Fruit fly (Drosophila melanogaster) whole organism, embryonic: ENCODE data around the gene CG33946.

Source experiments
- CG10543 ChIP-seq: fragments of 200-800 bp; sonication (Bioruptor generic); optimal IDR thresholded peaks from 3 replicates; lab custom pipeline; 2017; ENCODE audit warnings: missing biosample characterization, mild to moderate bottlenecking, missing genetic modification characterization, moderate library complexity
- CG10959 ChIP-seq: fragments of 200-800 bp; sonication (Bioruptor generic); IDR thresholded peaks from 2 replicates; pipeline ENCODE4 v1.3.6; 2022; ENCODE audit warnings: missing biosample characterization, missing genetic modification characterization
- CG12236 ChIP-seq: fragments of 200-800 bp; sonication (Bioruptor generic); optimal IDR thresholded peaks from 2 replicates; lab custom pipeline; 2016; ENCODE audit warnings: missing biosample characterization, missing genetic modification characterization
- CG9932 ChIP-seq: fragments of 200-800 bp; sonication (Bioruptor generic); IDR thresholded peaks from 2 replicates; pipeline ENCODE4 v1.3.6; 2022; ENCODE audit warnings: missing biosample characterization, missing genetic modification characterization
- Hr3 ChIP-seq: fragments of 200-800 bp; sonication (Bioruptor generic); optimal IDR thresholded peaks from 3 replicates; lab custom pipeline; 2016; ENCODE audit warnings: missing biosample characterization, missing genetic modification characterization
- Mes4 ChIP-seq: fragments of 200-800 bp; sonication (Bioruptor generic); optimal IDR thresholded peaks from 2 replicates; lab custom pipeline; 2016; ENCODE audit warnings: missing biosample characterization, missing genetic modification characterization
- Oli ChIP-seq: fragments of 200-800 bp; sonication (Bioruptor generic); optimal IDR thresholded peaks from 2 replicates; lab custom pipeline; 2018; ENCODE audit warnings: missing biosample characterization, mild to moderate bottlenecking, missing genetic modification characterization, moderate library complexity
- cato ChIP-seq: fragments of 200-800 bp; sonication (Bioruptor generic); optimal IDR thresholded peaks from 2 replicates; lab custom pipeline; 2016; ENCODE audit warnings: missing biosample characterization, missing genetic modification characterization, borderline replicate concordance
- lov ChIP-seq, 2 experiments: fragments of 200-800 bp in 1 of 2; fragments of >200 bp in 1 of 2; sonication (Bioruptor generic) in 1 of 2; IDR thresholded peaks in 1 of 2; optimal IDR thresholded peaks in 1 of 2; 2 replicates in 1 of 2; 3 replicates in 1 of 2; pipeline versions ENCODE4 v1.3.6 to Lab custom; 2017 to 2022; ENCODE audit warnings: missing biosample characterization in 1 of 2, missing genetic modification characterization in 1 of 2
- run ChIP-seq: fragments of 200-800 bp; sonication (Bioruptor generic); optimal IDR thresholded peaks from 3 replicates; lab custom pipeline; 2018; ENCODE audit warnings: missing biosample characterization, mild to moderate bottlenecking, missing genetic modification characterization
- sens-2 ChIP-seq: fragments of 200-800 bp; sonication (Bioruptor generic); IDR thresholded peaks from 2 replicates; pipeline ENCODE4 v1.3.6; 2022; ENCODE audit warnings: missing biosample characterization, missing genetic modification characterization
- z ChIP-seq: fragments of 200-800 bp; sonication (Bioruptor generic); IDR thresholded peaks from 3 replicates; pipeline ENCODE4 v1.3.6; 2022; ENCODE audit warnings: missing biosample characterization, missing genetic modification characterization

dm6 chr3L:6218517-6219155 lies 1.7 kb upstream of the CG33946 start:
- TF ChIP-seq CG12236 (GFP tag; lab: Kevin White, UChicago) (no peak), Oli (tag; lab: Kevin White, UChicago) (no peak), run (tag; lab: Kevin White, UChicago) (no peak), cato (GFP tag; lab: Kevin White, UChicago) (no peak), CG10959 (GFP tag; lab: Robert Waterston, UW) (no peak), z (GFP tag; lab: Robert Waterston, UW) (no peak), sens-2 (GFP tag; lab: Robert Waterston, UW) (no peak), Hr3 (GFP tag; lab: Kevin White, UChicago) (no peak), Mes4 (GFP tag; lab: Kevin White, UChicago) (no peak), CG9932 (no peak), lov (optimal IDR thresholded peaks at IDR 0.05; lab: Kevin White, UChicago) (no peak), lov (GFP tag; IDR thresholded peaks at IDR 0.05; lab: Robert Waterston, UW) (no peak), CG10543 (GFP tag; lab: Kevin White, UChicago) (no peak)
